Fruit fly (Drosophila melanogaster) whole organism, embryonic: Measurements from ENCODE around the gene path.
A peak's percentile ranks its signal among the peaks of the same experiment; 100 is the strongest.

ENCODE experiments used
- Awh ChIP-seq: fragments of 200-800 bp; sonication (Bioruptor generic); IDR thresholded peaks from 2 replicates; pipeline ENCODE4, ENCODE4 v1.3.6; 2022; ENCODE audit warnings: missing biosample characterization, missing genetic modification characterization
- BEAF-32 ChIP-seq: fragments of 200-800 bp; sonication (Bioruptor generic); optimal IDR thresholded peaks from 3 replicates; lab custom pipeline; 2017; ENCODE audit warnings: missing biosample characterization, missing genetic modification characterization, mild to moderate bottlenecking, moderate library complexity, missing genetic modification reagents
- CG10462 ChIP-seq: fragments of 200-800 bp; sonication (Bioruptor generic); optimal IDR thresholded peaks from 2 replicates; lab custom pipeline; 2016; ENCODE audit warnings: missing biosample characterization, missing genetic modification characterization
- CG12391 ChIP-seq: fragments of 200-800 bp; sonication (Bioruptor generic); optimal IDR thresholded peaks from 3 replicates; lab custom pipeline; 2018; ENCODE audit warnings: missing biosample characterization, mild to moderate bottlenecking, missing genetic modification characterization, moderate library complexity
- CG12744 ChIP-seq: fragments of 200-800 bp; sonication (Bioruptor generic); optimal IDR thresholded peaks from 2 replicates; lab custom pipeline; 2016; ENCODE audit warnings: missing biosample characterization, missing genetic modification characterization
- CG13296 ChIP-seq: fragments of 200-800 bp; sonication (Bioruptor generic); optimal IDR thresholded peaks from 3 replicates; lab custom pipeline; 2018; ENCODE audit warnings: missing biosample characterization, mild to moderate bottlenecking, missing genetic modification characterization
- CG14860 ChIP-seq: fragments of 200-800 bp; sonication (Bioruptor generic); IDR thresholded peaks from 3 replicates; pipeline ENCODE4 v1.3.6; 2022; ENCODE audit warnings: missing biosample characterization, missing genetic modification characterization; ENCODE audit not compliant: partially characterized antibody
- CG15696 ChIP-seq: fragments of 200-800 bp; sonication (Bioruptor generic); optimal IDR thresholded peaks from 2 replicates; lab custom pipeline; 2019; ENCODE audit warnings: missing biosample characterization, mild to moderate bottlenecking, missing genetic modification characterization, moderate library complexity
- CG1792 ChIP-seq: fragments of 200-800 bp; sonication (Bioruptor generic); optimal IDR thresholded peaks from 2 replicates; lab custom pipeline; 2016; ENCODE audit warnings: missing biosample characterization, missing genetic modification characterization
- CG18011 ChIP-seq: fragments of 200-800 bp; sonication (Bioruptor generic); optimal IDR thresholded peaks from 2 replicates; lab custom pipeline; 2017; ENCODE audit warnings: missing biosample characterization, missing genetic modification characterization, mild to moderate bottlenecking, moderate library complexity, missing genotype
- CG18619 ChIP-seq: fragments of 200-800 bp; sonication (Bioruptor generic); optimal IDR thresholded peaks from 3 replicates; lab custom pipeline; 2017; ENCODE audit warnings: missing biosample characterization, mild to moderate bottlenecking, missing genetic modification characterization
- CG2120 ChIP-seq: fragments of 200-800 bp; sonication (Bioruptor generic); optimal IDR thresholded peaks from 3 replicates; lab custom pipeline; 2016; ENCODE audit warnings: missing biosample characterization, missing genetic modification characterization
- CG33557 ChIP-seq: fragments of 200-800 bp; sonication (Bioruptor generic); optimal IDR thresholded peaks from 2 replicates; lab custom pipeline; 2019; ENCODE audit warnings: missing biosample characterization, mild to moderate bottlenecking, missing genetic modification characterization, moderate library complexity
- CG3726 ChIP-seq: fragments of 200-800 bp; sonication (Bioruptor generic); IDR thresholded peaks from 3 replicates; pipeline ENCODE4, ENCODE4 v1.3.6; 2022; ENCODE audit warnings: missing biosample characterization, missing genetic modification characterization
- CG42726 ChIP-seq: fragments of 200-800 bp; sonication (Bioruptor generic); IDR thresholded peaks from 2 replicates; pipeline ENCODE4 v1.3.6; 2022; ENCODE audit warnings: missing biosample characterization, missing genetic modification characterization; ENCODE audit not compliant: partially characterized antibody
- CG4854 ChIP-seq: fragments of 200-800 bp; sonication (Bioruptor generic); optimal IDR thresholded peaks from 2 replicates; lab custom pipeline; 2016; ENCODE audit warnings: missing biosample characterization, missing genetic modification characterization, inconsistent platforms
- CG6272 ChIP-seq: fragments of 200-800 bp; sonication (Bioruptor generic); IDR thresholded peaks from 2 replicates; pipeline ENCODE4 v1.3.6; 2022; ENCODE audit warnings: missing biosample characterization, missing genetic modification characterization
- CG6689 ChIP-seq: fragments of 200-800 bp; sonication (Bioruptor generic); IDR thresholded peaks from 2 replicates; pipeline ENCODE4 v1.3.6; 2022; ENCODE audit warnings: missing biosample characterization, missing genetic modification characterization
- CG9876 ChIP-seq: fragments of 200-800 bp; sonication (Bioruptor generic); optimal IDR thresholded peaks from 2 replicates; lab custom pipeline; 2016; ENCODE audit warnings: missing biosample characterization, missing genetic modification characterization
- CoRest ChIP-seq: fragments of 200-800 bp; sonication (Bioruptor generic); optimal IDR thresholded peaks from 3 replicates; lab custom pipeline; 2018; ENCODE audit warnings: missing biosample characterization, mild to moderate bottlenecking, missing genetic modification characterization, moderate library complexity
- ERR ChIP-seq: fragments of 200-800 bp; sonication (Bioruptor generic); optimal IDR thresholded peaks from 2 replicates; lab custom pipeline; 2016; ENCODE audit warnings: missing biosample characterization, missing genetic modification characterization
- GATAe ChIP-seq: fragments of 200-800 bp; sonication (Bioruptor generic); conservative IDR thresholded peaks from 2 replicates; pipeline ENCODE4 v1.3.6; 2022; ENCODE audit warnings: missing biosample characterization, missing genetic modification characterization
- Hmr ChIP-seq: fragments of 200-800 bp; sonication (Bioruptor generic); optimal IDR thresholded peaks from 3 replicates; lab custom pipeline; 2017; ENCODE audit warnings: mild to moderate bottlenecking, missing biosample characterization, missing genetic modification reagents, missing genetic modification characterization
- Hr3 ChIP-seq: fragments of 200-800 bp; sonication (Bioruptor generic); optimal IDR thresholded peaks from 3 replicates; lab custom pipeline; 2016; ENCODE audit warnings: missing biosample characterization, missing genetic modification characterization
- Hr78 ChIP-seq, 2 experiments: fragments of 200-800 bp in 1 of 2; fragments of >200 bp in 1 of 2; sonication (Bioruptor generic) in 1 of 2; optimal IDR thresholded peaks; 2 replicates each; lab custom pipeline; 2017 to 2019; ENCODE audit warnings: missing biosample characterization in 2 of 2, missing genetic modification characterization in 2 of 2, mild to moderate bottlenecking in 1 of 2, moderate library complexity in 1 of 2
- Lpt ChIP-seq: fragments of >200 bp; optimal IDR thresholded peaks from 2 replicates; lab custom pipeline; 2018; ENCODE audit warnings: missing biosample characterization, missing genetic modification characterization
- MBD-R2 ChIP-seq: fragments of 200-800 bp; sonication (Bioruptor generic); IDR thresholded peaks from 2 replicates; pipeline ENCODE4 v1.3.6; 2022; ENCODE audit warnings: missing biosample characterization, missing genetic modification characterization
- Myb ChIP-seq: fragments of 200-800 bp; sonication (Bioruptor generic); optimal IDR thresholded peaks from 2 replicates; lab custom pipeline; 2016; ENCODE audit warnings: missing biosample characterization, missing genetic modification characterization
- NC2β ChIP-seq: fragments of 200-800 bp; sonication (Bioruptor generic); optimal IDR thresholded peaks from 2 replicates; lab custom pipeline; 2016; ENCODE audit warnings: missing biosample characterization, missing genetic modification characterization
- NFAT ChIP-seq: fragments of 200-800 bp; sonication (Bioruptor generic); IDR thresholded peaks from 2 replicates; pipeline ENCODE4 v1.3.6; 2022; ENCODE audit warnings: missing biosample characterization, missing genetic modification characterization
- Ptx1 ChIP-seq: fragments of 200-800 bp; sonication (Bioruptor generic); IDR thresholded peaks from 2 replicates; pipeline ENCODE4 v1.3.6; 2022; ENCODE audit warnings: missing biosample characterization, missing genetic modification characterization
- Rx ChIP-seq: fragments of 200-800 bp; sonication (Bioruptor generic); IDR thresholded peaks from 2 replicates; pipeline ENCODE4 v1.3.6; 2022; ENCODE audit warnings: missing biosample characterization, missing genetic modification characterization
- ash1 ChIP-seq: fragments of 200-800 bp; sonication (Bioruptor generic); optimal IDR thresholded peaks from 2 replicates; lab custom pipeline; 2018; ENCODE audit warnings: missing biosample characterization, mild to moderate bottlenecking, missing genetic modification characterization
- bbx ChIP-seq: fragments of 200-800 bp; sonication (Bioruptor generic); IDR thresholded peaks from 2 replicates; pipeline ENCODE4 v1.3.6; 2022; ENCODE audit warnings: missing biosample characterization, missing genetic modification characterization; ENCODE audit not compliant: partially characterized antibody
- caup ChIP-seq: fragments of 200-800 bp; sonication (Bioruptor generic); optimal IDR thresholded peaks from 3 replicates; lab custom pipeline; 2017; ENCODE audit warnings: missing biosample characterization, mild to moderate bottlenecking, missing genetic modification characterization, moderate library complexity; ENCODE audit not compliant: severe bottlenecking
- hkb ChIP-seq, 2 experiments: fragments of 200-800 bp in 1 of 2; fragments of >200 bp in 1 of 2; sonication (Bioruptor generic) in 1 of 2; IDR thresholded peaks in 1 of 2; optimal IDR thresholded peaks in 1 of 2; 2 replicates each; pipeline versions ENCODE4 v1.3.6 to Lab custom; 2017 to 2022; ENCODE audit warnings: missing biosample characterization in 1 of 2, missing genetic modification characterization in 1 of 2
- ind ChIP-seq: fragments of 200-800 bp; sonication (Bioruptor generic); optimal IDR thresholded peaks from 3 replicates; lab custom pipeline; 2016; ENCODE audit warnings: missing biosample characterization, missing genetic modification characterization
- inv ChIP-seq: fragments of 200-800 bp; sonication (Bioruptor generic); IDR thresholded peaks from 2 replicates; pipeline ENCODE4 v1.3.6; 2022; ENCODE audit warnings: missing biosample characterization, missing genetic modification characterization; ENCODE audit not compliant: partially characterized antibody
- lab ChIP-seq: fragments of 200-800 bp; sonication (Bioruptor generic); optimal IDR thresholded peaks from 3 replicates; lab custom pipeline; 2017; ENCODE audit warnings: missing biosample characterization, missing genetic modification characterization, mild to moderate bottlenecking, moderate library complexity, missing genetic modification reagents
- lola ChIP-seq, 3 experiments: fragments of >200 bp in 2 of 3; fragments of 200-800 bp in 1 of 3; sonication (Bioruptor generic) in 1 of 3; optimal IDR thresholded peaks; 2 replicates each; lab custom pipeline; 2017 to 2019; ENCODE audit warnings: missing biosample characterization in 3 of 3, missing genetic modification characterization in 3 of 3, mild to moderate bottlenecking in 1 of 3, moderate library complexity in 1 of 3
- mld ChIP-seq: fragments of 200-800 bp; sonication (Bioruptor generic); IDR thresholded peaks from 3 replicates; pipeline ENCODE4 v1.3.6; 2022; ENCODE audit warnings: missing biosample characterization, missing genetic modification characterization; ENCODE audit not compliant: partially characterized antibody
- onecut ChIP-seq: fragments of 200-800 bp; sonication (Bioruptor generic); IDR thresholded peaks from 2 replicates; pipeline ENCODE4 v1.3.6; 2022; ENCODE audit warnings: missing biosample characterization, missing genetic modification characterization
- p53 ChIP-seq: fragments of 200-800 bp; sonication (Bioruptor generic); optimal IDR thresholded peaks from 2 replicates; lab custom pipeline; 2016; ENCODE audit warnings: missing biosample characterization, missing genetic modification characterization
- pum ChIP-seq: fragments of 200-800 bp; sonication (Bioruptor generic); optimal IDR thresholded peaks from 2 replicates; lab custom pipeline; 2016; ENCODE audit warnings: missing biosample characterization, missing genetic modification characterization
- rib ChIP-seq: fragments of 200-800 bp; sonication (Bioruptor generic); IDR thresholded peaks from 2 replicates; pipeline ENCODE4 v1.3.6; 2022; ENCODE audit warnings: missing biosample characterization, missing genetic modification characterization
- sens ChIP-seq: fragments of 200-800 bp; sonication (Bioruptor generic); peaks from one replicate; lab custom pipeline; 2016; ENCODE audit warnings: missing biosample characterization, missing genetic modification characterization
- so ChIP-seq: fragments of 200-800 bp; sonication (Bioruptor generic); IDR thresholded peaks from 3 replicates; pipeline ENCODE4 v1.3.6; 2022; ENCODE audit warnings: missing biosample characterization, missing genetic modification characterization
- twi ChIP-seq: fragments of 200-800 bp; optimal IDR thresholded peaks from 2 replicates; lab custom pipeline; 2019; ENCODE audit warnings: missing biosample characterization, mild to moderate bottlenecking, missing genetic modification characterization, moderate library complexity
- tx ChIP-seq: fragments of 200-800 bp; sonication (Bioruptor generic); optimal IDR thresholded peaks from 2 replicates; lab custom pipeline; 2016; ENCODE audit warnings: missing biosample characterization, missing genetic modification characterization

The path gene

DNA sequence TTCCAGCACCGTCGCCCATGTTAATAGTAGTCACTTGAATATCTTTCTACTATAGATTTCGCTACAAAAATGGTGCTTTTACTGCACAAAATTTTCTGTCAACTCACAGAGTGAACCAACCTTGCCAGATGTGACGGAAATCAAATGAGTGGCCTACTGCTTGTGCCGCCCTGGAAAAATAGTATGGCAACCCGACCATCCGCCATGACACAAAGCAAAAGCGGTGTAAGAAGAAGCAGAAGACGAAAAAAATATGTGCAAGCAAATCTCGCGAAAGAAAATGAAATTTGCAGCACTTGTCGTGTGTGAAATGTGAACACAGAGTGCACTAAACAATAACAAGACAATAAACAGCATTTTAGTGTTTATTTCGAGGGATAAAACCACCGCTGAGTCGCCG is 28.3 kb downstream of the path start, which contains the start of the genes Uch-L5 and Jarid2 (continued):
- TF ChIP-seq BEAF-32 (GFP tag; lab: Kevin White, UChicago), result peak; percentile 50
- TF ChIP-seq hkb (optimal IDR thresholded peaks at IDR 0.05; lab: Kevin White, UChicago), result no peak
- TF ChIP-seq hkb (GFP tag; IDR thresholded peaks at IDR 0.05; lab: Robert Waterston, UW), result no peak
- TF ChIP-seq CG18619 (GFP tag; lab: Kevin White, UChicago), result peak; percentile 6
- peak; percentile 31 for TF ChIP-seq onecut
- peak; percentile 41; the same call in 1 of the 2 replicates for TF ChIP-seq inv
- TF ChIP-seq twi (tag; lab: Kevin White, UChicago), result peak; percentile 25
- no peak for TF ChIP-seq CG10462
- peak; percentile 69 for TF ChIP-seq NFAT
- no peak for TF ChIP-seq CG6689 (GFP tag; lab: Robert Waterston, UW)
- TF ChIP-seq CG12744 (GFP tag; lab: Kevin White, UChicago), result peak; percentile 11
- peak; percentile 9 for TF ChIP-seq CG9876
- TF ChIP-seq CG4854, result peak; percentile 17
- TF ChIP-seq Hr3 (GFP tag; lab: Kevin White, UChicago), result no peak
- no peak for TF ChIP-seq GATAe
- no peak for TF ChIP-seq CG3726 (GFP tag; lab: Robert Waterston, UW)
- peak; percentile 43; the same call in 1 of the 2 replicates for TF ChIP-seq Rx
- TF ChIP-seq CG18011 (GFP tag; lab: Kevin White, UChicago), result peak; percentile 46
- 0 out of 2 replicates have a peak, but pooled peaks have one; percentile 19 for TF ChIP-seq bbx (GFP tag; lab: Robert Waterston, UW)
- no peak for TF ChIP-seq so (GFP tag; lab: Robert Waterston, UW)
- TF ChIP-seq pum (GFP tag; lab: Kevin White, UChicago), result peak; percentile 42
- peak; percentile 63 for TF ChIP-seq ind (GFP tag; lab: Kevin White, UChicago)
- TF ChIP-seq Awh (GFP tag; lab: Robert Waterston, UW), result no peak
- TF ChIP-seq ERR, result peak; percentile 61
- TF ChIP-seq CG13296 (GFP tag; lab: Kevin White, UChicago), result peak; percentile 41
- peak; percentile 55 for TF ChIP-seq Hmr (GFP tag; lab: Kevin White, UChicago)
- TF ChIP-seq CG42726, result peak; percentile 67
- peak; percentile 54 for TF ChIP-seq CG12391 (tag; lab: Kevin White, UChicago)
- 0 out of 2 replicates have a peak, but pooled peaks have one; percentile 23 for TF ChIP-seq Ptx1
- no peak for TF ChIP-seq CG6272 (GFP tag; lab: Robert Waterston, UW)
- no peak for TF ChIP-seq Lpt
- peak; percentile 46 for TF ChIP-seq ash1 (GFP tag; lab: Kevin White, UChicago)
- no peak for TF ChIP-seq CG15696 (tag; lab: Kevin White, UChicago)
- peak; percentile 7 for TF ChIP-seq CG33557 (GFP tag; lab: Kevin White, UChicago)
- peak; percentile 65 for TF ChIP-seq lab (GFP tag; lab: Kevin White, UChicago)
- no peak; the same call in 2 of the 3 replicates for TF ChIP-seq mld
- no peak for TF ChIP-seq CG14860 (GFP tag; lab: Robert Waterston, UW)
- peak; percentile 63 for TF ChIP-seq Myb (GFP tag; lab: Kevin White, UChicago)
- peak; percentile 95 for TF ChIP-seq MBD-R2 (GFP tag; lab: Robert Waterston, UW)
- TF ChIP-seq Hr78 (GFP tag; optimal IDR thresholded peaks at IDR 0.05; lab: Kevin White, UChicago), result no peak
- TF ChIP-seq sens, result peak; percentile 88
- TF ChIP-seq rib, result peak; percentile 81
- peak; percentile 28 for TF ChIP-seq CoRest
- no peak for TF ChIP-seq CG1792 (GFP tag; lab: Kevin White, UChicago)
- no peak for TF ChIP-seq lola (GFP tag; optimal IDR thresholded peaks at IDR 0.05; lab: Kevin White, UChicago)
- peak; percentile 77 for TF ChIP-seq NC2β (GFP tag; lab: Kevin White, UChicago)
- TF ChIP-seq tx, result peak; percentile 8
- TF ChIP-seq p53 (GFP tag; lab: Kevin White, UChicago), result peak; percentile 55
- TF ChIP-seq caup (GFP tag; lab: Kevin White, UChicago), result peak; percentile 37
- peak; percentile 58 for TF ChIP-seq CG2120
